Worm (Caenorhabditis elegans): Measurements from ENCODE around the gene T20D4.11.

The T20D4.11 gene

ce11 chrV:3372673-3373072, 25.8 kb upstream of the T20D4.11 start, which contains the start of gene srx-121:
TSS of gene srx-121 (minus strand) at chrV:3372773.
- no peak for TF ChIP-seq nhr-6 (tag; optimal IDR thresholded peaks at IDR 0.05)
- no peak for TF ChIP-seq fos-1 (tag; optimal IDR thresholded peaks at IDR 0.05)

- no peak for TF ChIP-seq R02D3.7 (tag; optimal IDR thresholded peaks at IDR 0.05)
- no peak for TF ChIP-seq gmeb-1 (tag; optimal IDR thresholded peaks at IDR 0.05)
- TF ChIP-seq nhr-12 (tag; optimal IDR thresholded peaks at IDR 0.05) = no peak
- TF ChIP-seq ZK546.5 (tag; optimal IDR thresholded peaks at IDR 0.05) = no peak
- no peak for TF ChIP-seq mab-5 (tag; optimal IDR thresholded peaks at IDR 0.05)
- TF ChIP-seq F13H6.1 (tag; optimal IDR thresholded peaks at IDR 0.05) = no peak
- no peak for TF ChIP-seq lin-13 (GFP tag; optimal IDR thresholded peaks at IDR 0.05)
- no peak for TF ChIP-seq elt-3 (tag; optimal IDR thresholded peaks at IDR 0.05)
- no peak for TF ChIP-seq sma-9 (GFP tag; optimal IDR thresholded peaks at IDR 0.05)
- TF ChIP-seq sma-9 (tag; optimal IDR thresholded peaks at IDR 0.05) = no peak
- no peak for TF ChIP-seq zag-1 (tag; optimal IDR thresholded peaks at IDR 0.05)
- no peak for TF ChIP-seq crh-2 (tag; optimal IDR thresholded peaks at IDR 0.05)
- TF ChIP-seq mbf-1 (tag; optimal IDR thresholded peaks at IDR 0.05) = no peak
- TF ChIP-seq skn-1 (tag; optimal IDR thresholded peaks at IDR 0.05) = no peak
Observed at ce11 chrV:3376973-3377372, 21.5 kb upstream of the T20D4.11 start, which contains the start of gene srbc-2. TSS of gene srbc-2 (minus strand) at chrV:3377073.

DNA sequence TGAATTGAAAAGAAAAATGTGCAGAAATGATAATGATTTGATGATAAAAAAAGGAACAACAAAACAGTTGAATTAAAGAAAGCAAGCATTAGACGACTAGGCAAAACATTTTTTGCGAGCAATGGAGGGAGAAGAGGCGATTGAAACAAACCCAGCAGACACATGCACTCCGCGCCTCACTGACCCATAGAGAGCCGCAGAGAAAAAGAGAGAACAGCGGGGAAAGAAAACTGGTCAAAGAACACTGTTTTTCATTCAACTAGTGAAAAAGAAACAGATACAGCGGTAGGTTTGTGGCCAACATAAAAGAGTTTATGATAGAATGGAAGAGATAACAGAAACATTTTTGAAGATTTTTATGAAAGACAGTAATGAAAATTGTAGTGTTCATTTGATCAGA, 10.2 kb upstream of the T20D4.11 start:
- TF ChIP-seq peb-1 (tag; optimal IDR thresholded peaks at IDR 0.05) (no peak), elt-1 (tag; optimal IDR thresholded peaks at IDR 0.05) (no peak), R02D3.7 (tag; optimal IDR thresholded peaks at IDR 0.05) (no peak), lin-11 (tag; optimal IDR thresholded peaks at IDR 0.05) (no peak), lsy-2 (tag; optimal IDR thresholded peaks at IDR 0.05) (peak in 1 of 2 experiments; percentile 27), mdl-1 (tag; optimal IDR thresholded peaks at IDR 0.05) (no peak), ztf-1 (GFP tag; conservative IDR thresholded peaks at IDR 0.05) (no peak), nhr-12 (tag; optimal IDR thresholded peaks at IDR 0.05) (no peak), ama-1 (optimal IDR thresholded peaks at IDR 0.05) (no peak), unc-62 (GFP tag; optimal IDR thresholded peaks at IDR 0.05) (no peak), aly-2 (tag; optimal IDR thresholded peaks at IDR 0.05) (no peak), nhr-10 (tag; optimal IDR thresholded peaks at IDR 0.05) (no peak), C34F6.9 (tag; optimal IDR thresholded peaks at IDR 0.05) (peak; percentile 4), mab-5 (tag; optimal IDR thresholded peaks at IDR 0.05) (no peak), sem-4 (tag; optimal IDR thresholded peaks at IDR 0.05) (no peak), nhr-6 (tag; optimal IDR thresholded peaks at IDR 0.05) (no peak), ceh-82 (tag; optimal IDR thresholded peaks at IDR 0.05) (no peak), dmd-4 (tag; optimal IDR thresholded peaks at IDR 0.05) (no peak), lin-39 (tag; optimal IDR thresholded peaks at IDR 0.05) (no peak), fos-1 (tag; optimal IDR thresholded peaks at IDR 0.05) (peak; percentile 29), alr-1 (tag; optimal IDR thresholded peaks at IDR 0.05) (no peak), nhr-129 (tag; optimal IDR thresholded peaks at IDR 0.05) (peak; percentile 31), lin-13 (GFP tag; optimal IDR thresholded peaks at IDR 0.05) (no peak), nhr-11 (tag; optimal IDR thresholded peaks at IDR 0.05) (no peak), ztf-4 (tag; optimal IDR thresholded peaks at IDR 0.05) (no peak), mbf-1 (tag; optimal IDR thresholded peaks at IDR 0.05) (no peak), ZK546.5 (tag; optimal IDR thresholded peaks at IDR 0.05) (no peak), gmeb-1 (tag; optimal IDR thresholded peaks at IDR 0.05) (no peak), ztf-11 (tag; optimal IDR thresholded peaks at IDR 0.05) (no peak), sma-9 (GFP tag; optimal IDR thresholded peaks at IDR 0.05) (peak; percentile 91), sma-9 (tag; optimal IDR thresholded peaks at IDR 0.05) (no peak), crh-2 (tag; optimal IDR thresholded peaks at IDR 0.05) (no peak), egl-27 (tag; optimal IDR thresholded peaks at IDR 0.05) (peak; percentile 17), sma-3 (GFP tag; optimal IDR thresholded peaks at IDR 0.05) (no peak), unc-39 (tag; optimal IDR thresholded peaks at IDR 0.05) (no peak), unc-55 (GFP tag; optimal IDR thresholded peaks at IDR 0.05) (no peak), Y55F3AM.14 (GFP tag; optimal IDR thresholded peaks at IDR 0.05) (no peak), elt-3 (tag; optimal IDR thresholded peaks at IDR 0.05) (no peak), nhr-77 (tag; optimal IDR thresholded peaks at IDR 0.05) (no peak), snpc-4 (tag; optimal IDR thresholded peaks at IDR 0.05) (no peak), nhr-21 (tag; optimal IDR thresholded peaks at IDR 0.05) (no peak), skn-1 (tag; optimal IDR thresholded peaks at IDR 0.05) (no peak), nhr-25 (tag; optimal IDR thresholded peaks at IDR 0.05) (no peak), ceh-16 (tag; optimal IDR thresholded peaks at IDR 0.05) (no peak), F13H6.1 (tag; optimal IDR thresholded peaks at IDR 0.05) (peak; percentile 61), nhr-23 (tag; optimal IDR thresholded peaks at IDR 0.05) (no peak), blmp-1 (tag; optimal IDR thresholded peaks at IDR 0.05; ENCODE audit: insufficient read depth) (no peak), nhr-237 (tag; optimal IDR thresholded peaks at IDR 0.05) (no peak), zag-1 (tag; optimal IDR thresholded peaks at IDR 0.05) (no peak)

Measured in whole organism, L2 larva.